Worm (Caenorhabditis elegans) whole organism, early embryonic: Measurements from ENCODE around the gene lgmn-1.

Source experiments
- B0310.2 ChIP-seq: sonication (generic microtip); optimal IDR thresholded peaks from 2 replicates; lab custom pipeline; 2016; ENCODE audit warnings: mild to moderate bottlenecking, missing genetic modification characterization, missing compliant biosample characterization
- F13C5.2 ChIP-seq: sonication (generic microtip); optimal IDR thresholded peaks from 2 replicates; lab custom pipeline; 2017; ENCODE audit warnings: mild to moderate bottlenecking, missing genetic modification characterization, inconsistent platforms, missing compliant biosample characterization
- aly-1 ChIP-seq: sonication (generic microtip); optimal IDR thresholded peaks from 2 replicates; lab custom pipeline; 2016; ENCODE audit warnings: missing genetic modification characterization, missing compliant biosample characterization
- ama-1 ChIP-seq: fragments of 150-350 bp; optimal IDR thresholded peaks from 2 replicates; lab custom pipeline; 2014
- ceh-36 ChIP-seq: sonication (generic microtip); optimal IDR thresholded peaks from 2 replicates; lab custom pipeline; 2016; ENCODE audit warnings: missing genetic modification characterization, inconsistent platforms, missing compliant biosample characterization
- flt-1 ChIP-seq: fragments of 200-800 bp; sonication (Bioruptor generic); IDR thresholded peaks from 2 replicates; pipeline ENCODE4 v1.3.6; 2022; ENCODE audit warnings: missing genetic modification characterization, missing compliant biosample characterization
- hmbx-1 ChIP-seq: sonication (generic microtip); optimal IDR thresholded peaks from 2 replicates; lab custom pipeline; 2016; ENCODE audit warnings: mild to moderate bottlenecking, missing genetic modification characterization, missing compliant biosample characterization
- hnd-1 ChIP-seq: sonication (generic microtip); optimal IDR thresholded peaks from 2 replicates; lab custom pipeline; 2016; ENCODE audit warnings: missing genetic modification characterization, missing compliant biosample characterization
- sea-1 ChIP-seq: fragments of 200-800 bp; sonication (Bioruptor generic); conservative IDR thresholded peaks from 2 replicates; pipeline ENCODE4 v1.3.6; 2022; ENCODE audit warnings: missing genetic modification characterization, missing compliant biosample characterization
- tra-4 ChIP-seq: sonication (generic microtip); optimal IDR thresholded peaks from 2 replicates; lab custom pipeline; 2017; ENCODE audit warnings: missing genetic modification characterization, missing compliant biosample characterization

DNA sequence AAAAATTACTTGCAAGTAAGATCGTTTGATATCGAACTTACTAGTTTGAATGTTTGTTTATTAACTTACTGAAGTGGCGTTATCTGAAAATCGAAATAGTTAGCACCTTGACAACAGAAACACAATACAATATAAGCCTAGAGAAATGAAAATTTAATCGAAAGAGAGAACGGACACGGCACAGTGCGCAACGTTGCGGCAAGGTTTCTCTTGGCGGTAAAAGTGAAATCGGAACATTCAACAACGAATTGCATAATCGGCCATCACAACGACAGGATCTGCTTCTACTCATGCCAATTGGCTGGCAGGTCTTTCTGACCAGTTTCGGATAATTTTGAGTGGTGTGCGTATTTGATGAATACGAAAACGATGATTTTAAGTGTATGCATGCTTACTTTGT, 12.7 kb downstream of the lgmn-1 start, which contains the start of gene dyf-4:
- TF ChIP-seq ama-1 (lab: Kevin White, UChicago) = no peak
- no peak for TF ChIP-seq hnd-1
- TF ChIP-seq aly-1 = no peak
- TF ChIP-seq sea-1 (GFP tag; lab: Robert Waterston, UW) = no peak
- no peak for TF ChIP-seq ceh-36 (tag; lab: Kevin White, UChicago)
- no peak for TF ChIP-seq F13C5.2 (tag; lab: Kevin White, UChicago)
- TF ChIP-seq flt-1 (GFP tag; lab: Robert Waterston, UW) = no peak
- no peak for TF ChIP-seq hmbx-1 (tag; lab: Kevin White, UChicago)
- TF ChIP-seq tra-4 = no peak
- no peak for TF ChIP-seq B0310.2 (tag; lab: Kevin White, UChicago)
